Fruit fly (Drosophila melanogaster): ENCODE results near the gene PGRP-LC.
A peak's percentile ranks its signal among the peaks of the same experiment; 100 is the strongest.

PGRP-LC gene

DNA sequence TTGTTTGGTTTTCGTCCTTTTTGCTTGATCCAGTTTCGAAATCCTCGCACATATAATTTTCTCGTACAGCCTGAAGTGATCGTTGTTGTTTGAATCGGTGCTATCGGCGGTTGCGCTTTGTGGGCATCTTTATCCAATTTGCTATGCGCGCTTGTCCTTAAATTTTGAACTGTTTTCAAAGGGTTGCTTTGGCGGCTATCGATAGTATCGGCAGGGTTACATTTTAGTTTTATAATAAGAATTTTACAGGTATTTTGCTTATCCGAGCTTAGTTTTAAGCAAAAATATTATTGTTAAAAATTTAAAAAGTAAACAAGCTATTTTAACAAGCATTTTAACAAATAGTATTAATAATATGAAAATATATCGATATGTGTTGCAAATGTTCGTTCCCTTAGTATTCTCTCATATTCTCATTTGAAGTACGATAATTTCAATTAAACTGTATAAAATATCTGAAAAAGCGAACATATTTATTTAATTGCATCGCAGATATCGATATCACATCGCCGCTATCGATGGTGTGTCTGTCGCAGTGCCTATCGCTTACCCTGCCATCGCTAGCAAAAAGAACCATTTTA, 28.3 kb downstream of the PGRP-LC start, which contains the start of the genes Klp67A and CG4452 (continued):
- TF ChIP-seq CG34224 (GFP tag; IDR thresholded peaks at IDR 0.05; ENCODE audit: partially characterized antibody) (peak; percentile 89), CG10274 (GFP tag; optimal IDR thresholded peaks at IDR 0.05) (no peak), nerfin-1 (tag; optimal IDR thresholded peaks at IDR 0.05) (no peak), CG12659 (GFP tag; optimal IDR thresholded peaks at IDR 0.05) (peak; percentile 79), CG1603 (tag; optimal IDR thresholded peaks at IDR 0.05) (peak; percentile 20), Meics (GFP tag; optimal IDR thresholded peaks at IDR 0.05) (no peak), CG6689 (GFP tag; IDR thresholded peaks at IDR 0.05) (peak; percentile 25; the same call in 1 of the 2 replicates), gt (GFP tag; IDR thresholded peaks at IDR 0.05) (no peak), z (GFP tag; IDR thresholded peaks at IDR 0.05) (no peak), run (tag; optimal IDR thresholded peaks at IDR 0.05) (no peak), CrebB (tag; optimal IDR thresholded peaks at IDR 0.05) (no peak), Camta (GFP tag; optimal IDR thresholded peaks at IDR 0.05) (no peak), HLH54F (GFP tag; optimal IDR thresholded peaks at IDR 0.05) (no peak), Atf-2 (GFP tag; optimal IDR thresholded peaks at IDR 0.05) (no peak), fu2 (GFP tag; optimal IDR thresholded peaks at IDR 0.05) (no peak), H15 (GFP tag; IDR thresholded peaks at IDR 0.05) (no peak), HmgD (GFP tag; optimal IDR thresholded peaks at IDR 0.05) (no peak), gsb-n (tag; optimal IDR thresholded peaks at IDR 0.05) (peak; percentile 62), bcd (GFP tag; optimal IDR thresholded peaks at IDR 0.05) (no peak), CG8281 (tag; optimal IDR thresholded peaks at IDR 0.05) (no peak), Bgb (GFP tag; IDR thresholded peaks at IDR 0.05; ENCODE audit: partially characterized antibody) (peak; percentile 88), CG11695 (GFP tag; IDR thresholded peaks at IDR 0.05) (no peak), Abd-B (GFP tag; optimal IDR thresholded peaks at IDR 0.05) (no peak), Rx (GFP tag; IDR thresholded peaks at IDR 0.05) (no peak), al (GFP tag; IDR thresholded peaks at IDR 0.05) (0 out of 2 replicates have a peak, but pooled peaks have one; percentile 34), CG17829 (tag; optimal IDR thresholded peaks at IDR 0.05) (peak; percentile 71), CG17359 (tag; optimal IDR thresholded peaks at IDR 0.05) (peak; percentile 4), CG10321 (GFP tag; IDR thresholded peaks at IDR 0.05) (no peak), CG3065 (GFP tag; optimal IDR thresholded peaks at IDR 0.05) (no peak), NK7.1 (GFP tag; optimal IDR thresholded peaks at IDR 0.05) (no peak), CG14441 (GFP tag; IDR thresholded peaks at IDR 0.05) (0 out of 2 replicates have a peak, but pooled peaks have one; percentile 13), pb (GFP tag; optimal IDR thresholded peaks at IDR 0.05) (no peak), kah (GFP tag; optimal IDR thresholded peaks at IDR 0.05) (no peak), CG2678 (tag; optimal IDR thresholded peaks at IDR 0.05) (no peak), CG17912 (GFP tag; optimal IDR thresholded peaks at IDR 0.05) (no peak), CG5180 (GFP tag; optimal IDR thresholded peaks at IDR 0.05) (no peak), Hr51 (GFP tag; optimal IDR thresholded peaks at IDR 0.05) (peak in 1 of 2 experiments; percentile 37), CG15601 (tag; optimal IDR thresholded peaks at IDR 0.05) (peak; percentile 60), CG6254 (GFP tag; optimal IDR thresholded peaks at IDR 0.05) (no peak), CG15479 (GFP tag; optimal IDR thresholded peaks at IDR 0.05) (peak; percentile 27), p53 (GFP tag; optimal IDR thresholded peaks at IDR 0.05) (no peak), ATbp (GFP tag; optimal IDR thresholded peaks at IDR 0.05) (no peak), CG2712 (tag; optimal IDR thresholded peaks at IDR 0.05) (peak; percentile 74), CG1024 (GFP tag; IDR thresholded peaks at IDR 0.05) (no peak), CG11398 (GFP tag; optimal IDR thresholded peaks at IDR 0.05) (no peak), ERR (GFP tag; optimal IDR thresholded peaks at IDR 0.05) (no peak), CG15269 (tag; optimal IDR thresholded peaks at IDR 0.05) (peak; percentile 0), Trl (optimal IDR thresholded peaks at IDR 0.05) (no peak), Trl (GFP tag; optimal IDR thresholded peaks at IDR 0.05) (no peak), TFAM (GFP tag; optimal IDR thresholded peaks at IDR 0.05) (no peak)
